Worm (Caenorhabditis elegans) whole organism, L2 larva: ENCODE measurements around the gene Y39B6A.27.

Source experiments
- C34F6.9 ChIP-seq: fragments of 150-350 bp; optimal IDR thresholded peaks from 2 replicates; lab custom pipeline; 2014; ENCODE audit warnings: missing biosample characterization, missing genetic modification characterization
- F13H6.1 ChIP-seq: sonication (generic microtip); optimal IDR thresholded peaks from 2 replicates; lab custom pipeline; 2016; ENCODE audit warnings: missing genetic modification characterization, missing compliant biosample characterization
- R02D3.7 ChIP-seq: fragments of 150-350 bp; optimal IDR thresholded peaks from 2 replicates; lab custom pipeline; 2014; ENCODE audit warnings: missing biosample characterization, missing genetic modification characterization
- Y55F3AM.14 ChIP-seq: fragments of 200-800 bp; sonication (Bioruptor generic); optimal IDR thresholded peaks from 2 replicates; lab custom pipeline; 2018; ENCODE audit warnings: mild to moderate bottlenecking, missing genetic modification characterization, missing compliant biosample characterization
- alr-1 ChIP-seq: fragments of 150-350 bp; optimal IDR thresholded peaks from 2 replicates; lab custom pipeline; 2014; ENCODE audit warnings: missing biosample characterization, missing genetic modification characterization
- aly-2 ChIP-seq: fragments of 150-350 bp; optimal IDR thresholded peaks from 2 replicates; lab custom pipeline; 2014; ENCODE audit warnings: missing biosample characterization, missing genetic modification characterization
- ama-1 ChIP-seq: fragments of 150-350 bp; optimal IDR thresholded peaks from 2 replicates; lab custom pipeline; 2018; ENCODE audit warnings: inconsistent platforms
- blmp-1 ChIP-seq: sonication (generic microtip); optimal IDR thresholded peaks from 2 replicates; lab custom pipeline; 2017; ENCODE audit warnings: missing genetic modification characterization, mild to moderate bottlenecking, missing compliant biosample characterization, antibody characterized with exemption, moderate library complexity; ENCODE audit not compliant: insufficient read depth
- ceh-16 ChIP-seq: fragments of 150-350 bp; optimal IDR thresholded peaks from 2 replicates; lab custom pipeline; 2014; ENCODE audit warnings: missing biosample characterization, missing genetic modification characterization
- ceh-82 ChIP-seq: fragments of 150-350 bp; optimal IDR thresholded peaks from 2 replicates; lab custom pipeline; 2014; ENCODE audit warnings: missing biosample characterization, missing genetic modification characterization
- crh-2 ChIP-seq: sonication (generic microtip); optimal IDR thresholded peaks from 2 replicates; lab custom pipeline; 2017; ENCODE audit warnings: missing biosample characterization, missing genetic modification characterization
- dmd-4 ChIP-seq: sonication (generic microtip); optimal IDR thresholded peaks from 2 replicates; lab custom pipeline; 2017; ENCODE audit warnings: missing biosample characterization, missing genetic modification characterization
- egl-27 ChIP-seq: sonication (generic microtip); optimal IDR thresholded peaks from 3 replicates; lab custom pipeline; 2017; ENCODE audit warnings: missing biosample characterization, missing genetic modification reagents, missing genetic modification characterization
- elt-1 ChIP-seq: fragments of 150-350 bp; optimal IDR thresholded peaks from 2 replicates; lab custom pipeline; 2014; ENCODE audit warnings: missing biosample characterization, missing genetic modification characterization
- fos-1 ChIP-seq: fragments of 150-350 bp; optimal IDR thresholded peaks from 2 replicates; lab custom pipeline; 2014; ENCODE audit warnings: missing biosample characterization, missing genetic modification characterization
- gmeb-1 ChIP-seq: fragments of 150-350 bp; optimal IDR thresholded peaks from 2 replicates; lab custom pipeline; 2014; ENCODE audit warnings: missing biosample characterization, missing genetic modification characterization
- lin-11 ChIP-seq: fragments of 150-350 bp; sonication (generic microtip); optimal IDR thresholded peaks from 2 replicates; lab custom pipeline; 2014; ENCODE audit warnings: missing biosample characterization, missing genetic modification characterization, inconsistent platforms, mixed read lengths
- lin-13 ChIP-seq: fragments of 150-350 bp; optimal IDR thresholded peaks from 2 replicates; lab custom pipeline; 2014; ENCODE audit warnings: missing biosample characterization, missing genetic modification reagents, missing genetic modification characterization
- lin-39 ChIP-seq: fragments of 150-350 bp; optimal IDR thresholded peaks from 2 replicates; lab custom pipeline; 2014; ENCODE audit warnings: missing biosample characterization, missing genetic modification reagents, missing genetic modification characterization
- lsy-2 ChIP-seq, 2 experiments: fragments of 150-350 bp in 1 of 2; sonication (generic microtip) in 1 of 2; optimal IDR thresholded peaks; 2 replicates each; lab custom pipeline; 2014 to 2017; ENCODE audit warnings: missing biosample characterization in 2 of 2, missing genetic modification characterization in 2 of 2
- mbf-1 ChIP-seq: sonication (generic microtip); optimal IDR thresholded peaks from 2 replicates; lab custom pipeline; 2017; ENCODE audit warnings: missing biosample characterization, missing genetic modification characterization
- mdl-1 ChIP-seq, 2 experiments: fragments of 150-350 bp in 1 of 2; sonication (generic microtip) in 1 of 2; optimal IDR thresholded peaks; 2 replicates each; lab custom pipeline; 2017; ENCODE audit warnings: missing biosample characterization in 2 of 2, missing genetic modification characterization in 2 of 2
- nhr-10 ChIP-seq: sonication (generic microtip); optimal IDR thresholded peaks from 2 replicates; lab custom pipeline; 2017; ENCODE audit warnings: missing biosample characterization, missing genetic modification characterization
- nhr-11 ChIP-seq: fragments of 150-350 bp; optimal IDR thresholded peaks from 2 replicates; lab custom pipeline; 2014; ENCODE audit warnings: missing biosample characterization, missing genetic modification characterization
- nhr-12 ChIP-seq: fragments of 150-350 bp; optimal IDR thresholded peaks from 2 replicates; lab custom pipeline; 2014; ENCODE audit warnings: missing biosample characterization, missing genetic modification characterization
- nhr-129 ChIP-seq: fragments of 150-350 bp; optimal IDR thresholded peaks from 2 replicates; lab custom pipeline; 2014; ENCODE audit warnings: missing biosample characterization, missing genetic modification characterization
- nhr-21 ChIP-seq: fragments of 150-350 bp; optimal IDR thresholded peaks from 2 replicates; lab custom pipeline; 2014; ENCODE audit warnings: missing biosample characterization, missing genetic modification characterization
- nhr-23 ChIP-seq: fragments of 150-350 bp; optimal IDR thresholded peaks from 2 replicates; lab custom pipeline; 2014; ENCODE audit warnings: missing biosample characterization, missing genetic modification reagents, missing genetic modification characterization
- nhr-237 ChIP-seq: fragments of 150-350 bp; optimal IDR thresholded peaks from 2 replicates; lab custom pipeline; 2014; ENCODE audit warnings: missing biosample characterization, missing genetic modification characterization
- nhr-25 ChIP-seq: fragments of 150-350 bp; sonication (generic microtip); optimal IDR thresholded peaks from 3 replicates; lab custom pipeline; 2014; ENCODE audit warnings: missing biosample characterization, missing genetic modification characterization
- nhr-6 ChIP-seq: fragments of 150-350 bp; optimal IDR thresholded peaks from 2 replicates; lab custom pipeline; 2014; ENCODE audit warnings: missing biosample characterization, missing genetic modification characterization
- peb-1 ChIP-seq: fragments of 150-350 bp; optimal IDR thresholded peaks from 2 replicates; lab custom pipeline; 2014; ENCODE audit warnings: missing biosample characterization, missing genetic modification characterization
- sem-4 ChIP-seq: fragments of 150-350 bp; optimal IDR thresholded peaks from 2 replicates; lab custom pipeline; 2014; ENCODE audit warnings: missing biosample characterization, missing genetic modification reagents, missing genetic modification characterization
- skn-1 ChIP-seq: sonication (generic microtip); optimal IDR thresholded peaks from 2 replicates; lab custom pipeline; 2017; ENCODE audit warnings: missing biosample characterization, missing genetic modification characterization
- sma-3 ChIP-seq: sonication (generic microtip); optimal IDR thresholded peaks from 2 replicates; lab custom pipeline; 2016; ENCODE audit warnings: missing genetic modification reagents, missing genetic modification characterization, missing compliant biosample characterization
- sma-9 ChIP-seq, 2 experiments: fragments of 150-350 bp in 1 of 2; sonication (generic microtip) in 1 of 2; optimal IDR thresholded peaks; 2 replicates each; lab custom pipeline; 2014 to 2016; ENCODE audit warnings: missing genetic modification characterization in 2 of 2, mild to moderate bottlenecking in 1 of 2, missing biosample characterization in 1 of 2, missing compliant biosample characterization in 1 of 2, missing genetic modification reagents in 1 of 2, moderate library complexity in 1 of 2
- ztf-11 ChIP-seq: sonication (generic microtip); optimal IDR thresholded peaks from 2 replicates; lab custom pipeline; 2017; ENCODE audit warnings: missing biosample characterization, missing genetic modification characterization
- ztf-4 ChIP-seq: fragments of 150-350 bp; optimal IDR thresholded peaks from 2 replicates; lab custom pipeline; 2014; ENCODE audit warnings: missing biosample characterization, missing genetic modification characterization

Y39B6A.27 gene

ce11 chrV:19058086-19058485, 26.5 kb downstream of the Y39B6A.27 start:
- TF ChIP-seq C34F6.9 (no peak), crh-2 (tag; lab: Kevin White, UChicago) (no peak), ceh-82 (tag; lab: Kevin White, UChicago) (no peak), ceh-16 (no peak)

ce11 chrV:19059873-19060272, 28.3 kb downstream of the Y39B6A.27 start, which contains the start of gene twk-46:
Gene twk-46 (plus strand): TSS chrV:19060173.
- TF ChIP-seq nhr-21: no peak
- no peak for TF ChIP-seq sma-3 (GFP tag; lab: Kevin White, UChicago)
- TF ChIP-seq nhr-129 (tag; lab: Kevin White, UChicago): no peak
- no peak for TF ChIP-seq nhr-10
- no peak for TF ChIP-seq Y55F3AM.14 (GFP tag; lab: Kevin White, UChicago)
- TF ChIP-seq lin-39 (tag; lab: Kevin White, UChicago): no peak
- no peak for TF ChIP-seq lin-13 (GFP tag; lab: Kevin White, UChicago)
- TF ChIP-seq ama-1: no peak
- no peak for TF ChIP-seq sem-4 (tag; lab: Kevin White, UChicago)
- no peak for TF ChIP-seq mbf-1 (tag; lab: Kevin White, UChicago)
- no peak for TF ChIP-seq nhr-23
- no peak for TF ChIP-seq fos-1
- TF ChIP-seq nhr-12: no peak
- TF ChIP-seq blmp-1 (tag; lab: Kevin White, UChicago): no peak
- no peak for TF ChIP-seq lsy-2 (tag; optimal IDR thresholded peaks at IDR 0.05; lab: Kevin White, UChicago)
- no peak for TF ChIP-seq nhr-237 (tag; lab: Kevin White, UChicago)

ce11 chrV:19063326-19063725, 31.8 kb downstream of the Y39B6A.27 start:
- TF ChIP-seq elt-1 (tag; lab: Kevin White, UChicago) (no peak), ama-1 (no peak), nhr-237 (tag; lab: Kevin White, UChicago) (no peak), nhr-21 (no peak), C34F6.9 (no peak), lin-11 (tag; lab: Kevin White, UChicago) (no peak), ceh-16 (no peak), alr-1 (tag; lab: Kevin White, UChicago) (no peak), mdl-1 (tag; optimal IDR thresholded peaks at IDR 0.05; lab: Kevin White, UChicago) (no peak), skn-1 (no peak), egl-27 (tag; lab: Kevin White, UChicago) (no peak), blmp-1 (tag; lab: Kevin White, UChicago) (no peak), R02D3.7 (no peak), aly-2 (tag; lab: Kevin White, UChicago) (no peak), sem-4 (tag; lab: Kevin White, UChicago) (no peak), nhr-11 (tag; lab: Kevin White, UChicago) (no peak), ceh-82 (tag; lab: Kevin White, UChicago) (no peak), lsy-2 (tag; optimal IDR thresholded peaks at IDR 0.05; lab: Kevin White, UChicago) (no peak), ztf-11 (tag; lab: Kevin White, UChicago) (no peak)

- TF ChIP-seq nhr-6 (tag; lab: Kevin White, UChicago) (no peak), nhr-23 (no peak), lin-11 (tag; lab: Kevin White, UChicago) (no peak), nhr-25 (no peak), nhr-11 (tag; lab: Kevin White, UChicago) (no peak)
These were observed 37.3 kb downstream of the Y39B6A.27 start for ce11 chrV:19068888-19069287.

ce11 chrV:19073169-19073568, 41.6 kb downstream of the Y39B6A.27 start:
- TF ChIP-seq sem-4 (tag; lab: Kevin White, UChicago): no peak
- no peak for TF ChIP-seq mdl-1 (tag; optimal IDR thresholded peaks at IDR 0.05; lab: Kevin White, UChicago)
- no peak for TF ChIP-seq nhr-129 (tag; lab: Kevin White, UChicago)
- TF ChIP-seq skn-1: no peak
- no peak for TF ChIP-seq nhr-237 (tag; lab: Kevin White, UChicago)
- no peak for TF ChIP-seq ceh-82 (tag; lab: Kevin White, UChicago)
- no peak for TF ChIP-seq egl-27 (tag; lab: Kevin White, UChicago)
- TF ChIP-seq nhr-10: no peak
- TF ChIP-seq ztf-4 (tag; lab: Kevin White, UChicago): no peak
- no peak for TF ChIP-seq gmeb-1 (tag; lab: Kevin White, UChicago)
- TF ChIP-seq sma-9 (GFP tag; optimal IDR thresholded peaks at IDR 0.05; lab: Kevin White, UChicago): no peak
- no peak for TF ChIP-seq sma-9 (tag; optimal IDR thresholded peaks at IDR 0.05; lab: Kevin White, UChicago)
- no peak for TF ChIP-seq ama-1
- TF ChIP-seq nhr-23: no peak
- TF ChIP-seq dmd-4: no peak
- no peak for TF ChIP-seq F13H6.1 (tag; lab: Kevin White, UChicago)
- TF ChIP-seq nhr-12: no peak
- TF ChIP-seq peb-1: no peak
- no peak for TF ChIP-seq C34F6.9
- no peak for TF ChIP-seq mbf-1 (tag; lab: Kevin White, UChicago)
